Worm (Caenorhabditis elegans): ENCODE data around the gene Y51A2D.13.

DNA sequence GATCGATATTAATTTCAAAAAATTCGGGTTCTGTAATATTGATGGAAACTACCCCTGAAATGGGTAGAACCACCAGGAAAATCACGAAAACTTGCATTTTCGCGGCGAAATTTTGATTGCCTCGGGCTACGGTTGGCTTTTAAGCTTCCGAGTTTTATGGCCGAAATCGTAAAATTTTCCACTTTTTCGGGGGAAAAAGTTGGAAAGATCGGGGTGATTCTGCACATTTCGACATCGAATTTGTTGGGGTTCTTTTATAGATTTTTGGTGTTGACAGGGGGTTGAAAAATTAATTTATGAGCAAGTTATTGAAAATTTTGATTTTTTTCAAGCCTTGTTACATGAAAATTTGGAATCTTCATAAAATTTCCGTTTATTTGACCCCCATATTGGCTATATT, 25.8 kb downstream of the Y51A2D.13 start, which contains the start of gene Y51A2D.8:
- no peak for TF ChIP-seq ztf-23 (GFP tag; IDR thresholded peaks at IDR 0.05)
- TF ChIP-seq ztf-29 (GFP tag; IDR thresholded peaks at IDR 0.05): no peak
- TF ChIP-seq flt-1 (GFP tag; IDR thresholded peaks at IDR 0.05): no peak
- TF ChIP-seq med-1 (GFP tag; optimal IDR thresholded peaks at IDR 0.05; ENCODE audit: insufficient read depth): no peak
- TF ChIP-seq cog-1 (tag; optimal IDR thresholded peaks at IDR 0.05): no peak
- no peak for TF ChIP-seq T22C8.4 (GFP tag; IDR thresholded peaks at IDR 0.05)
- TF ChIP-seq ref-1 (GFP tag; conservative IDR thresholded peaks at IDR 0.05): no peak
- no peak for TF ChIP-seq tab-1 (GFP tag; IDR thresholded peaks at IDR 0.05)
- no peak for TF ChIP-seq klf-2 (GFP tag; conservative IDR thresholded peaks at IDR 0.05)

Measured in whole organism, midembryonic.